Worm (Caenorhabditis elegans): Measurements from ENCODE around the gene dhs-27.

Gene dhs-27

ce11 chrX:3414660-3415144 is at the start of gene dhs-27:
TSS of gene dhs-27 (minus strand) at chrX:3414710.
- TF ChIP-seq pat-9 (tag; optimal IDR thresholded peaks at IDR 0.05): no peak
- TF ChIP-seq ceh-19 (GFP tag; optimal IDR thresholded peaks at IDR 0.05): no peak

ce11 chrX:3463875-3464274 is 49.4 kb upstream of the dhs-27 start:
- TF ChIP-seq hlh-13 (GFP tag; optimal IDR thresholded peaks at IDR 0.05) (no peak), fkh-6 (tag; optimal IDR thresholded peaks at IDR 0.05) (no peak), ceh-30 (tag; optimal IDR thresholded peaks at IDR 0.05) (no peak), ceh-14 (tag; optimal IDR thresholded peaks at IDR 0.05) (no peak), mec-3 (tag; optimal IDR thresholded peaks at IDR 0.05; ENCODE audit: borderline replicate concordance) (no peak), pag-3 (tag; optimal IDR thresholded peaks at IDR 0.05; ENCODE audit: borderline replicate concordance) (no peak), rnt-1 (tag; optimal IDR thresholded peaks at IDR 0.05) (no peak), elt-2 (tag; optimal IDR thresholded peaks at IDR 0.05) (no peak), che-1 (tag; optimal IDR thresholded peaks at IDR 0.05) (no peak), ets-4 (tag; optimal IDR thresholded peaks at IDR 0.05) (no peak), unc-42 (tag; optimal IDR thresholded peaks at IDR 0.05) (no peak), hlh-30 (tag; optimal IDR thresholded peaks at IDR 0.05; ENCODE audit: insufficient read depth) (no peak), unc-55 (GFP tag; optimal IDR thresholded peaks at IDR 0.05) (no peak), pha-4 (tag; optimal IDR thresholded peaks at IDR 0.05) (no peak), lin-11 (tag; optimal IDR thresholded peaks at IDR 0.05) (no peak), ceh-34 (tag; optimal IDR thresholded peaks at IDR 0.05) (no peak), ttx-3 (tag; optimal IDR thresholded peaks at IDR 0.05) (no peak), zip-5 (tag; optimal IDR thresholded peaks at IDR 0.05) (no peak)

ce11 chrX:3462086-3462485 is 47.6 kb upstream of the dhs-27 start:
- TF ChIP-seq fkh-6 (tag; optimal IDR thresholded peaks at IDR 0.05): no peak

- TF ChIP-seq ceh-18 (tag; optimal IDR thresholded peaks at IDR 0.05) (peak; percentile 40), hlh-6 (tag; optimal IDR thresholded peaks at IDR 0.05) (no peak), ceh-48 (tag; optimal IDR thresholded peaks at IDR 0.05) (no peak), sdc-2 (tag; optimal IDR thresholded peaks at IDR 0.05) (no peak), ceh-19 (GFP tag; optimal IDR thresholded peaks at IDR 0.05) (no peak), tbx-2 (tag; optimal IDR thresholded peaks at IDR 0.05) (peak; percentile 27), ref-2 (tag; optimal IDR thresholded peaks at IDR 0.05) (no peak), ceh-6 (GFP tag; optimal IDR thresholded peaks at IDR 0.05) (no peak), pros-1 (tag; optimal IDR thresholded peaks at IDR 0.05) (no peak), ceh-24 (tag; optimal IDR thresholded peaks at IDR 0.05) (no peak), Y22D7AL.16 (tag; optimal IDR thresholded peaks at IDR 0.05) (no peak), unc-55 (GFP tag; optimal IDR thresholded peaks at IDR 0.05) (peak; percentile 88), zip-5 (tag; optimal IDR thresholded peaks at IDR 0.05) (no peak), ceh-14 (tag; optimal IDR thresholded peaks at IDR 0.05) (no peak), rnt-1 (tag; optimal IDR thresholded peaks at IDR 0.05) (peak; percentile 74)
Observed at ce11 chrX:3455561-3455960, 41.1 kb upstream of the dhs-27 start.

ce11 chrX:3453870-3454269 is 39.4 kb upstream of the dhs-27 start:
- TF ChIP-seq unc-3 (GFP tag; conservative IDR thresholded peaks at IDR 0.05) (no peak), unc-3 (tag; optimal IDR thresholded peaks at IDR 0.05) (no peak), odd-2 (tag; optimal IDR thresholded peaks at IDR 0.05) (no peak), ceh-9 (tag; optimal IDR thresholded peaks at IDR 0.05) (no peak), ceh-6 (GFP tag; optimal IDR thresholded peaks at IDR 0.05) (no peak), ttx-3 (tag; optimal IDR thresholded peaks at IDR 0.05) (no peak), ceh-19 (GFP tag; optimal IDR thresholded peaks at IDR 0.05) (no peak), sox-4 (tag; optimal IDR thresholded peaks at IDR 0.05) (no peak), F13H6.1 (tag; optimal IDR thresholded peaks at IDR 0.05) (no peak), npax-4 (tag; optimal IDR thresholded peaks at IDR 0.05) (no peak), ceh-45 (GFP tag; IDR thresholded peaks at IDR 0.05) (no peak), syd-9 (tag; optimal IDR thresholded peaks at IDR 0.05) (no peak), lin-11 (tag; optimal IDR thresholded peaks at IDR 0.05) (no peak), nhr-11 (tag; optimal IDR thresholded peaks at IDR 0.05) (no peak), pha-4 (tag; optimal IDR thresholded peaks at IDR 0.05) (no peak), pros-1 (tag; optimal IDR thresholded peaks at IDR 0.05) (no peak), eyg-1 (tag; optimal IDR thresholded peaks at IDR 0.05) (no peak)

Measured in whole organism, late embryonic.